Worm (Caenorhabditis elegans): Measurements from ENCODE around the gene F37C12.21.

The F37C12.21 gene

ce11 chrIII:7185473-7185872 is 2.7 kb upstream of the F37C12.21 start, which contains the start of gene F37C12.14:
Gene F37C12.14, minus strand, starts transcription at chrIII:7185573.
- no peak for TF ChIP-seq snpc-3.4 (tag; optimal IDR thresholded peaks at IDR 0.05)
- no peak for TF ChIP-seq hrde-1 (tag; optimal IDR thresholded peaks at IDR 0.05; ENCODE audit: borderline replicate concordance)
- no peak for TF ChIP-seq ceh-91 (GFP tag; IDR thresholded peaks at IDR 0.05)
- TF ChIP-seq somi-1 (GFP tag; optimal IDR thresholded peaks at IDR 0.05): no peak

- TF ChIP-seq egl-44 (GFP tag; IDR thresholded peaks at IDR 0.05) (no peak), F57A8.1 (GFP tag; optimal IDR thresholded peaks at IDR 0.05) (no peak), cebp-2 (GFP tag; IDR thresholded peaks at IDR 0.05) (no peak), ztf-18 (tag; optimal IDR thresholded peaks at IDR 0.05) (peak; percentile 53), nhr-80 (tag; optimal IDR thresholded peaks at IDR 0.05) (peak; percentile 42), T07F8.4 (tag; optimal IDR thresholded peaks at IDR 0.05) (no peak), Y53G8AR.9 (GFP tag; conservative IDR thresholded peaks at IDR 0.05) (0 out of 2 replicates have a peak, but pooled peaks have one; percentile 14), pha-4 (tag; optimal IDR thresholded peaks at IDR 0.05) (no peak), rpc-1 (optimal IDR thresholded peaks at IDR 0.05) (no peak), rpc-1 (tag; optimal IDR thresholded peaks at IDR 0.05) (no peak), ZK185.1 (tag; optimal IDR thresholded peaks at IDR 0.05; ENCODE audit: poor library complexity, severe bottlenecking) (no peak), F55B11.4 (tag; optimal IDR thresholded peaks at IDR 0.05; ENCODE audit: borderline replicate concordance, insufficient read depth) (no peak), cebp-1 (GFP tag; IDR thresholded peaks at IDR 0.05) (0 out of 2 replicates have a peak, but pooled peaks have one; percentile 10), cebp-1 (tag; optimal IDR thresholded peaks at IDR 0.05) (peak; percentile 42), nfya-2 (GFP tag; IDR thresholded peaks at IDR 0.05) (no peak), akir-1 (GFP tag; optimal IDR thresholded peaks at IDR 0.05) (no peak), mel-28 (tag; optimal IDR thresholded peaks at IDR 0.05; ENCODE audit: borderline replicate concordance) (no peak), C17E4.6 (GFP tag; IDR thresholded peaks at IDR 0.05) (no peak), tbp1 (GFP tag; optimal IDR thresholded peaks at IDR 0.05) (peak; percentile 47), ceh-100 (GFP tag; IDR thresholded peaks at IDR 0.05) (peak; percentile 46; the same call in 1 of the 2 replicates), F22D6.2 (tag; optimal IDR thresholded peaks at IDR 0.05) (no peak), aptf-3 (GFP tag; IDR thresholded peaks at IDR 0.05) (no peak), lin-54 (GFP tag; optimal IDR thresholded peaks at IDR 0.05) (peak; percentile 67), hlh-12 (tag; optimal IDR thresholded peaks at IDR 0.05) (no peak), dox-1 (GFP tag; IDR thresholded peaks at IDR 0.05) (peak; percentile 49; the same call in 1 of the 2 replicates), sdz-38 (tag; optimal IDR thresholded peaks at IDR 0.05) (no peak), mcd-1 (GFP tag; IDR thresholded peaks at IDR 0.05) (peak; percentile 77), lsy-27 (tag; optimal IDR thresholded peaks at IDR 0.05; ENCODE audit: borderline replicate concordance, insufficient read depth) (no peak), aptf-2 (GFP tag; conservative IDR thresholded peaks at IDR 0.05) (no peak), efl-1 (GFP tag; optimal IDR thresholded peaks at IDR 0.05) (peak; percentile 42), hmg-20 (GFP tag; IDR thresholded peaks at IDR 0.05) (no peak), F10E7.11 (tag; optimal IDR thresholded peaks at IDR 0.05) (no peak), C06A6.2 (GFP tag; conservative IDR thresholded peaks at IDR 0.05) (no peak), K12H6.12 (tag; optimal IDR thresholded peaks at IDR 0.05) (peak; percentile 21), ama-1 (optimal IDR thresholded peaks at IDR 0.05) (no peak), ama-1 (GFP tag; optimal IDR thresholded peaks at IDR 0.05) (no peak), attf-3 (GFP tag; conservative IDR thresholded peaks at IDR 0.05) (peak; percentile 34), B0336.3 (GFP tag; IDR thresholded peaks at IDR 0.05) (no peak), unc-130 (GFP tag; optimal IDR thresholded peaks at IDR 0.05) (no peak), nhr-179 (tag; optimal IDR thresholded peaks at IDR 0.05) (no peak), nhr-120 (GFP tag; IDR thresholded peaks at IDR 0.05) (no peak), gei-17 (GFP tag; optimal IDR thresholded peaks at IDR 0.05) (no peak), hmg-1.2 (GFP tag; IDR thresholded peaks at IDR 0.05) (peak; percentile 89), die-1 (tag; optimal IDR thresholded peaks at IDR 0.05) (no peak)
Observed at ce11 chrIII:7189581-7190128, 1.5 kb downstream of the F37C12.21 start, which contains the start of gene rps-21. Gene rps-21, minus strand, starts transcription at chrIII:7189631.

Data from whole organism, young adult.